Worm (Caenorhabditis elegans): ENCODE data around the gene gfat-2.

DNA sequence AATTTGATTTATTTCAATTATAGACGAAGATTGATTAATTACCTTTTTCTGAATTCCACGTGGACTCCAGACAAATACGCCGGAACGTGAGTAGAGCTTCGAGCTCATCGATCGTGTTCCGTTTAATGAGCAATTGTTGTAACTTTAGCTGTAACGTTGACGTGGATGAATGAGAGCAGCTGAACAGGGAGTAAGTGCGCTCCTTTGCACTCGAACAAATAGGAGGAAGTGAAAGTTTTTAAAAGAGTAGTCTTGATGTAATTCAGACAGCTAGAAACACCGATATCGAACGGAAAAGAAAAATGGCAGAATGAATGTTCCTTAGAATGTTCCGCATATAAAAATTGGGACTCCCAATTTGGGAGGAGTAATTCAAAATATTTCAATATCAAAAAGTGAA, 38.4 kb upstream of the gfat-2 start, which contains the start of gene sec-31:
- TF ChIP-seq W03F9.2 (tag; optimal IDR thresholded peaks at IDR 0.05), result no peak
- no peak for TF ChIP-seq him-1 (tag; optimal IDR thresholded peaks at IDR 0.05)
- TF ChIP-seq dao-5 (tag; optimal IDR thresholded peaks at IDR 0.05), result no peak
